Worm (Caenorhabditis elegans) whole organism, late embryonic: ENCODE measurements around the gene F59F5.7.

ENCODE experiments used
- C08G9.2 ChIP-seq: sonication (generic microtip); optimal IDR thresholded peaks from 2 replicates; lab custom pipeline; 2016; ENCODE audit warnings: mild to moderate bottlenecking, missing genetic modification characterization, moderate library complexity, missing compliant biosample characterization
- ceh-18 ChIP-seq: sonication (generic microtip); optimal IDR thresholded peaks from 2 replicates; lab custom pipeline; 2016; ENCODE audit warnings: missing genetic modification characterization, missing compliant biosample characterization
- ceh-19 ChIP-seq: fragments of 200-800 bp; sonication (Bioruptor generic); optimal IDR thresholded peaks from 2 replicates; lab custom pipeline; 2018; ENCODE audit warnings: mild to moderate bottlenecking, missing genetic modification characterization, missing compliant biosample characterization
- ceh-2 ChIP-seq: sonication (generic microtip); optimal IDR thresholded peaks from 2 replicates; lab custom pipeline; 2016; ENCODE audit warnings: missing genotype, missing genetic modification characterization, missing compliant biosample characterization
- ceh-24 ChIP-seq: sonication (generic microtip); optimal IDR thresholded peaks from 2 replicates; lab custom pipeline; 2016; ENCODE audit warnings: mild to moderate bottlenecking, missing genetic modification characterization, missing compliant biosample characterization
- ceh-30 ChIP-seq: fragments of 150-350 bp; optimal IDR thresholded peaks from 2 replicates; lab custom pipeline; 2014; ENCODE audit warnings: missing biosample characterization, missing genetic modification characterization
- ceh-31 ChIP-seq: sonication (generic microtip); optimal IDR thresholded peaks from 2 replicates; lab custom pipeline; 2016; ENCODE audit warnings: missing genetic modification characterization, missing compliant biosample characterization
- ceh-34 ChIP-seq: sonication (generic microtip); optimal IDR thresholded peaks from 2 replicates; lab custom pipeline; 2016; ENCODE audit warnings: mild to moderate bottlenecking, missing genetic modification characterization, missing compliant biosample characterization
- ceh-45 ChIP-seq: fragments of 200-800 bp; sonication (Bioruptor generic); IDR thresholded peaks from 2 replicates; pipeline ENCODE4 v1.3.6; 2022; ENCODE audit warnings: missing genetic modification reagents, missing genetic modification characterization, missing compliant biosample characterization
- ceh-6 ChIP-seq: fragments of 200-800 bp; sonication (Bioruptor generic); optimal IDR thresholded peaks from 2 replicates; lab custom pipeline; 2018; ENCODE audit warnings: mild to moderate bottlenecking, missing genetic modification characterization, missing compliant biosample characterization
- ceh-9 ChIP-seq: sonication (generic microtip); optimal IDR thresholded peaks from 2 replicates; lab custom pipeline; 2016; ENCODE audit warnings: mild to moderate bottlenecking, missing genetic modification characterization, inconsistent platforms, missing compliant biosample characterization
- dmd-4 ChIP-seq: sonication (generic microtip); optimal IDR thresholded peaks from 2 replicates; lab custom pipeline; 2016; ENCODE audit warnings: borderline replicate concordance, missing genetic modification characterization, missing compliant biosample characterization
- dve-1 ChIP-seq: sonication (generic microtip); optimal IDR thresholded peaks from 2 replicates; lab custom pipeline; 2017; ENCODE audit warnings: antibody characterized with exemption, mild to moderate bottlenecking, missing genetic modification characterization, missing compliant biosample characterization
- elt-2 ChIP-seq: sonication (generic microtip); optimal IDR thresholded peaks from 2 replicates; lab custom pipeline; 2016; ENCODE audit warnings: missing genetic modification reagents, missing genetic modification characterization, missing compliant biosample characterization
- elt-4 ChIP-seq: sonication (generic microtip); optimal IDR thresholded peaks from 2 replicates; lab custom pipeline; 2016; ENCODE audit warnings: missing genetic modification characterization, missing compliant biosample characterization
- eyg-1 ChIP-seq: sonication (generic microtip); optimal IDR thresholded peaks from 2 replicates; lab custom pipeline; 2016; ENCODE audit warnings: missing genotype, missing genetic modification characterization, missing compliant biosample characterization
- fax-1 ChIP-seq: sonication (generic microtip); optimal IDR thresholded peaks from 2 replicates; lab custom pipeline; 2016; ENCODE audit warnings: missing genotype, missing genetic modification characterization, missing compliant biosample characterization
- fkh-6 ChIP-seq: sonication (generic microtip); optimal IDR thresholded peaks from 2 replicates; lab custom pipeline; 2016; ENCODE audit warnings: missing genetic modification characterization, missing compliant biosample characterization
- gmeb-2 ChIP-seq: sonication (generic microtip); optimal IDR thresholded peaks from 2 replicates; lab custom pipeline; 2016; ENCODE audit warnings: missing genetic modification characterization, inconsistent platforms, missing compliant biosample characterization
- lim-6 ChIP-seq: sonication (generic microtip); optimal IDR thresholded peaks from 2 replicates; lab custom pipeline; 2016; ENCODE audit warnings: missing genetic modification characterization, missing compliant biosample characterization
- mec-3 ChIP-seq: sonication (generic microtip); optimal IDR thresholded peaks from 2 replicates; lab custom pipeline; 2016; ENCODE audit warnings: borderline replicate concordance, missing genetic modification characterization, missing compliant biosample characterization
- nfya-1 ChIP-seq: sonication (generic microtip); optimal IDR thresholded peaks from 2 replicates; lab custom pipeline; 2017; ENCODE audit warnings: missing genetic modification characterization, mild to moderate bottlenecking, missing compliant biosample characterization, antibody characterized with exemption, moderate library complexity
- nhr-11 ChIP-seq: fragments of 150-350 bp; optimal IDR thresholded peaks from 2 replicates; lab custom pipeline; 2014; ENCODE audit warnings: missing biosample characterization, missing genetic modification characterization
- npax-4 ChIP-seq: sonication (generic microtip); optimal IDR thresholded peaks from 2 replicates; lab custom pipeline; 2016; ENCODE audit warnings: missing genetic modification characterization, missing compliant biosample characterization
- pag-3 ChIP-seq: sonication (generic microtip); optimal IDR thresholded peaks from 2 replicates; lab custom pipeline; 2016; ENCODE audit warnings: missing compliant biosample characterization, missing genetic modification characterization, borderline replicate concordance
- pat-9 ChIP-seq: fragments of 200-800 bp; sonication (Bioruptor generic); optimal IDR thresholded peaks from 2 replicates; lab custom pipeline; 2018; ENCODE audit warnings: mild to moderate bottlenecking, missing genetic modification characterization, moderate library complexity, missing compliant biosample characterization
- pha-2 ChIP-seq: sonication (generic microtip); optimal IDR thresholded peaks from 2 replicates; lab custom pipeline; 2017; ENCODE audit warnings: mild to moderate bottlenecking, missing genetic modification characterization, missing compliant biosample characterization
- pqm-1 ChIP-seq: sonication (generic microtip); optimal IDR thresholded peaks from 2 replicates; lab custom pipeline; 2016; ENCODE audit warnings: missing genetic modification characterization, missing compliant biosample characterization
- pros-1 ChIP-seq: fragments of 150-350 bp; optimal IDR thresholded peaks from 2 replicates; lab custom pipeline; 2014; ENCODE audit warnings: missing biosample characterization, missing genetic modification reagents, missing genetic modification characterization
- ref-2 ChIP-seq: sonication (generic microtip); optimal IDR thresholded peaks from 2 replicates; lab custom pipeline; 2016; ENCODE audit warnings: missing genetic modification characterization, missing compliant biosample characterization
- rnt-1 ChIP-seq: sonication (generic microtip); optimal IDR thresholded peaks from 2 replicates; lab custom pipeline; 2016; ENCODE audit warnings: missing genetic modification characterization, missing compliant biosample characterization
- sox-2 ChIP-seq: fragments of 200-800 bp; sonication (Bioruptor generic); IDR thresholded peaks from 2 replicates; pipeline ENCODE4 v1.3.6; 2022; ENCODE audit warnings: missing genetic modification reagents, missing genetic modification characterization, missing compliant biosample characterization
- syd-9 ChIP-seq: sonication (generic microtip); optimal IDR thresholded peaks from 2 replicates; lab custom pipeline; 2016; ENCODE audit warnings: mild to moderate bottlenecking, missing genetic modification characterization, moderate library complexity, missing compliant biosample characterization
- unc-3 ChIP-seq, 2 experiments: fragments of 200-800 bp in 1 of 2; sonication (Bioruptor generic) in 1 of 2; sonication (generic microtip) in 1 of 2; conservative IDR thresholded peaks in 1 of 2; optimal IDR thresholded peaks in 1 of 2; 2 replicates each; pipeline versions ENCODE4 v1.3.6 to Lab custom; 2016 to 2022; ENCODE audit warnings: missing compliant biosample characterization in 2 of 2, missing genetic modification characterization in 2 of 2, missing genetic modification reagents in 1 of 2
- unc-42 ChIP-seq: sonication (generic microtip); optimal IDR thresholded peaks from 2 replicates; lab custom pipeline; 2016; ENCODE audit warnings: missing genotype, missing genetic modification characterization, missing compliant biosample characterization
- unc-55 ChIP-seq: sonication (generic microtip); optimal IDR thresholded peaks from 2 replicates; lab custom pipeline; 2017; ENCODE audit warnings: missing biosample characterization, missing genetic modification reagents, missing genetic modification characterization
- zip-5 ChIP-seq: sonication (generic microtip); optimal IDR thresholded peaks from 2 replicates; lab custom pipeline; 2016; ENCODE audit warnings: missing genetic modification characterization, missing compliant biosample characterization

Gene F59F5.7

DNA sequence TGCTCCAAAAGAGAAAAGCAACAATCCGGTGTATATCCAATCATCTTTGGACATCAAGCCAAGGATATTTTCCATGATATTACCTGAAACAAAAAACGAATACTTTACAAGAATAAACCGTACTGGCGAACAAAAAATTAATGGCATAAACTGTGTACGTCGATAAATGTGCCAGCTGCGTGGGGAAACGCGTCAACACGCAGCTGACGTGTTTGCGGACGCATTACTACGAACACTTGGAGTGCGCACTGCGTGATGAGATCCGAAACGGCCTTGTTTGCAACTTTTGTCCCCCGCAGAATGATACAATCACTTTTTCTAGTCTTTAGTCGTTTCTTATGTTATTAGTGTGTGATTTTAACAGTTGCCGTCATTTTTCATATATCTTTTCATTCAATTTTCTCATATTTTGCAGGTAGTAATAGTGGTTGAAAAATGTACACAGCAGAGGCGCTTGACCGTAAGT lies 34.8 kb upstream of the F59F5.7 start, which contains the start of the genes mboa-7 and git-1 (continued):
- TF ChIP-seq unc-3 (GFP tag; conservative IDR thresholded peaks at IDR 0.05; lab: Robert Waterston, UW) (no peak), unc-3 (tag; optimal IDR thresholded peaks at IDR 0.05; lab: Kevin White, UChicago) (no peak), eyg-1 (no peak), fax-1 (tag; lab: Kevin White, UChicago) (no peak), pha-2 (tag; lab: Kevin White, UChicago) (peak; percentile 20), ceh-2 (tag; lab: Kevin White, UChicago) (no peak), ceh-18 (tag; lab: Kevin White, UChicago) (peak; percentile 31), ceh-45 (GFP tag; lab: Robert Waterston, UW) (no peak), npax-4 (no peak), ceh-9 (tag; lab: Kevin White, UChicago) (no peak), pqm-1 (tag; lab: Kevin White, UChicago) (no peak), gmeb-2 (tag; lab: Kevin White, UChicago) (no peak), unc-42 (tag; lab: Kevin White, UChicago) (no peak), pat-9 (peak; percentile 53), nfya-1 (peak; percentile 41), syd-9 (tag; lab: Kevin White, UChicago) (no peak), dve-1 (tag; lab: Kevin White, UChicago) (no peak), zip-5 (no peak), elt-2 (tag; lab: Kevin White, UChicago) (peak; percentile 33), pag-3 (no peak), elt-4 (no peak), pros-1 (tag; lab: Kevin White, UChicago) (no peak), ceh-19 (no peak), ceh-24 (no peak), ceh-30 (tag; lab: Kevin White, UChicago) (no peak), lim-6 (tag; lab: Kevin White, UChicago) (no peak), ceh-6 (peak; percentile 33), dmd-4 (no peak), ref-2 (no peak)

DNA sequence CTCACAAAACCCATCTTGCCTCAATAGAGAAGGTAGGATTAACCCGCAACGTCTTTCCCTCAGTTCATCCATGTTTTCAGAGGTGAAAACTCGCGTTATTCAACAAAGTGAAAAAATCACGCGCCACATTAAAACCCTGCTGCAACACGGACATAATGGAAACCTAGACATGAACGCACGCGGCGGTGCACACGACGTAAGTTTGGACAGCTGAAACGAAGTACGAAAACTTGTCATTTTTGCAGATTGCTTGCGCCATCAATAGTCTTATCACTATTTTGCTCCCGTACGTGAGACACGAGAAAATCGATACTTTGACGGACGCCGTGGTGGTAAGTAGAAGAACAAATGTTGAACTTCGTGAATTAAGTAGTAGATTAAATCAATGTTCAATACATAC lies 31.9 kb upstream of the F59F5.7 start:
- TF ChIP-seq unc-42 (tag; lab: Kevin White, UChicago) (no peak), nhr-11 (no peak), mec-3 (no peak), eyg-1 (no peak), ceh-31 (tag; lab: Kevin White, UChicago) (no peak), fkh-6 (tag; lab: Kevin White, UChicago) (no peak), ceh-34 (tag; lab: Kevin White, UChicago) (no peak), sox-2 (GFP tag; lab: Robert Waterston, UW) (no peak), C08G9.2 (tag; lab: Kevin White, UChicago) (no peak), ceh-45 (GFP tag; lab: Robert Waterston, UW) (no peak)
- TF ChIP-seq, all 69 proteins: peak for 0

DNA sequence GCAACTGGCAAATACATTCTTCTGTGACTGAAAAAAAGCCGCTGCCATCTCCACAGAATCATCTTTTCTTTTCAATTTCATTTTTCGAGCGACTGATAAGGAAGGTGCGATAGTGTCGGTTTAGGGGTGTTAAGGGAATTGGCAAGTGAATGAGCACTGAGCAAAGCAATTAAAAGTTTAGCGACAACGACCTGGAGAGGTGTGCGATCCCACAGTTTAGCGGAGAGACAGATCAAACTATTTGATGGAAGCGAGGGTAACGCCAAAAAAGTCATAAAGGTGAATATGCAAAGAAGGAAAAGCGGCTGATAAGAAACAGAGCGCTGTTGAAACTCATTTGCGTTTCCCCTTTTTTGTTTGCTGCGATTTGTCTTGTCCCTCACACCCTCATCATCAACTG lies 30.3 kb upstream of the F59F5.7 start, which contains the start of the genes F14F3.5 and slcf-1:
Gene F14F3.5 (minus strand): TSS at position 234 of the 400 bp plus-strand sequence.
Gene slcf-1 (plus strand): TSS at position 302 of the 400 bp plus-strand sequence.
- peak; percentile 42 for TF ChIP-seq elt-2 (tag; lab: Kevin White, UChicago)
- no peak for TF ChIP-seq nfya-1
- TF ChIP-seq pha-2 (tag; lab: Kevin White, UChicago) = no peak

DNA sequence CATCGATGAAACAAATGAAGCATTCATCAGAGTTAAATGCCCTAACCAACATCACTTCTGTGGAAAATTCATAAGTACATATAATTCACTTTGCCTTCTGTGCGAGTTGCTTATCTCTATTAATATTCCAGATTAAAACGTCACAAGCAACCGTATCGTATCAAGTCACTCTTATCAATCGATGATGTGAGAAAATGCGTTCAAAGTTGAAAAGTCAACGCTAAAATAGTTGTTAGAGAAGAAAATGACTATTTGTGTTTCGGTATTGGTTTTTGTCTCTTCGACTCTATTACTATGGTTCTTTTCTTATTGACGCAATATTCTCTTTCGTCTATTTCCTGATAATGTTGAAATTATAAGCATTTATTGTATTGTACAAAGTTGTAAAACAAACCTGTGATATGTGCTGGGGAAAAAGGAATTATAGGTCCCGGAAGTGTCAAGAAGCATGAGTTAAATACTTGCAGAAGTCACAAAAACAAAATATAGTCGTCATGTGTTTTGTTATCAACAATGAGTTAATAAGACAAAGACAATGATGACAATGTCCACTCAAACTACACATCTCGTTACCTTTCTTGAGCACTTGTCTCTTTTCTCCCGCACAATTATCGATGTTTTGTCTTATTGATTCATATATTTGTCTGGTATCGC lies 27.0 kb upstream of the F59F5.7 start:
- TF ChIP-seq elt-2 (tag; lab: Kevin White, UChicago) = peak; percentile 60
- no peak for TF ChIP-seq unc-55 (GFP tag; lab: Kevin White, UChicago)
- no peak for TF ChIP-seq eyg-1
- TF ChIP-seq lim-6 (tag; lab: Kevin White, UChicago) = no peak
- no peak for TF ChIP-seq rnt-1
- no peak for TF ChIP-seq C08G9.2 (tag; lab: Kevin White, UChicago)
